Fruit fly (Drosophila melanogaster) whole organism, embryonic: ENCODE data around the gene gish.

Experiments
- ATbp ChIP-seq: fragments of 200-800 bp; sonication (Bioruptor generic); optimal IDR thresholded peaks from 2 replicates; lab custom pipeline; 2017; ENCODE audit warnings: missing biosample characterization, mild to moderate bottlenecking, missing genetic modification characterization, missing genetic modification reagents
- Adf1 ChIP-seq: fragments of 200-800 bp; sonication (Bioruptor generic); IDR thresholded peaks from 2 replicates; pipeline ENCODE4 v1.3.6; 2022; ENCODE audit warnings: missing biosample characterization, missing genetic modification characterization
- B-H2 ChIP-seq: fragments of 200-800 bp; sonication (Bioruptor generic); optimal IDR thresholded peaks from 2 replicates; lab custom pipeline; 2018; ENCODE audit warnings: missing biosample characterization, mild to moderate bottlenecking, missing genetic modification characterization
- CG10267 ChIP-seq: fragments of 200-800 bp; sonication (Bioruptor generic); optimal IDR thresholded peaks from 2 replicates; lab custom pipeline; 2018; ENCODE audit warnings: missing biosample characterization, mild to moderate bottlenecking, missing genetic modification characterization, moderate library complexity
- CG12769 ChIP-seq: fragments of 200-800 bp; sonication (Bioruptor generic); optimal IDR thresholded peaks from 2 replicates; lab custom pipeline; 2019; ENCODE audit warnings: missing biosample characterization, mild to moderate bottlenecking, missing genetic modification characterization, moderate library complexity
- CG13296 ChIP-seq: fragments of 200-800 bp; sonication (Bioruptor generic); optimal IDR thresholded peaks from 3 replicates; lab custom pipeline; 2018; ENCODE audit warnings: missing biosample characterization, mild to moderate bottlenecking, missing genetic modification characterization
- CG14860 ChIP-seq: fragments of 200-800 bp; sonication (Bioruptor generic); IDR thresholded peaks from 3 replicates; pipeline ENCODE4 v1.3.6; 2022; ENCODE audit warnings: missing biosample characterization, missing genetic modification characterization; ENCODE audit not compliant: partially characterized antibody
- CG17912 ChIP-seq: fragments of 200-800 bp; sonication (Bioruptor generic); optimal IDR thresholded peaks from 2 replicates; lab custom pipeline; 2018; ENCODE audit warnings: missing biosample characterization, mild to moderate bottlenecking, missing genetic modification characterization
- CG18262 ChIP-seq: fragments of 200-800 bp; optimal IDR thresholded peaks from 3 replicates; lab custom pipeline; 2019; ENCODE audit warnings: missing biosample characterization, mild to moderate bottlenecking, missing genetic modification characterization, moderate library complexity
- CG2712 ChIP-seq: fragments of 200-800 bp; optimal IDR thresholded peaks from 3 replicates; lab custom pipeline; 2019; ENCODE audit warnings: missing biosample characterization, mild to moderate bottlenecking, missing genetic modification characterization, moderate library complexity
- CG3163 ChIP-seq: fragments of 200-800 bp; sonication (Bioruptor generic); optimal IDR thresholded peaks from 3 replicates; lab custom pipeline; 2016; ENCODE audit warnings: missing biosample characterization, missing genetic modification characterization
- CG32772 ChIP-seq: fragments of 200-800 bp; sonication (Bioruptor generic); IDR thresholded peaks from 2 replicates; pipeline ENCODE4 v1.3.6; 2022; ENCODE audit warnings: missing biosample characterization, missing genetic modification characterization
- CG34422 ChIP-seq: fragments of 200-800 bp; sonication (Bioruptor generic); IDR thresholded peaks from 3 replicates; pipeline ENCODE4 v1.3.6; 2022; ENCODE audit warnings: missing biosample characterization, missing genetic modification characterization
- CG4617 ChIP-seq: fragments of 200-800 bp; sonication (Bioruptor generic); optimal IDR thresholded peaks from 3 replicates; lab custom pipeline; 2016; ENCODE audit warnings: missing biosample characterization, missing genetic modification characterization, borderline replicate concordance
- CG4730 ChIP-seq: fragments of 200-800 bp; sonication (Bioruptor generic); IDR thresholded peaks from 2 replicates; pipeline ENCODE4 v1.3.6; 2022; ENCODE audit warnings: missing biosample characterization, missing genetic modification characterization
- CG7556 ChIP-seq: fragments of 200-800 bp; sonication (Bioruptor generic); optimal IDR thresholded peaks from 2 replicates; lab custom pipeline; 2017; ENCODE audit warnings: missing biosample characterization, mild to moderate bottlenecking, missing genetic modification characterization
- CG8281 ChIP-seq: fragments of 200-800 bp; sonication (Bioruptor generic); optimal IDR thresholded peaks from 2 replicates; lab custom pipeline; 2018; ENCODE audit warnings: missing biosample characterization, mild to moderate bottlenecking, missing genetic modification characterization, moderate library complexity
- CG8388 ChIP-seq: fragments of 200-800 bp; sonication (Bioruptor generic); optimal IDR thresholded peaks from 2 replicates; lab custom pipeline; 2019; ENCODE audit warnings: missing biosample characterization, mild to moderate bottlenecking, missing genetic modification characterization, moderate library complexity
- Gug ChIP-seq: fragments of 200-800 bp; sonication (Bioruptor generic); IDR thresholded peaks from 4 replicates; pipeline ENCODE4 v1.3.6; 2022; ENCODE audit warnings: missing biosample characterization, missing genetic modification characterization
- HmgD ChIP-seq: fragments of 200-800 bp; sonication (Bioruptor generic); optimal IDR thresholded peaks from 3 replicates; lab custom pipeline; 2016; ENCODE audit warnings: missing biosample characterization, missing genetic modification characterization
- MBD-R2 ChIP-seq: fragments of 200-800 bp; sonication (Bioruptor generic); IDR thresholded peaks from 2 replicates; pipeline ENCODE4 v1.3.6; 2022; ENCODE audit warnings: missing biosample characterization, missing genetic modification characterization
- Med ChIP-seq: fragments of 200-800 bp; sonication (Bioruptor generic); peaks from one replicate; lab custom pipeline; 2016; ENCODE audit warnings: missing biosample characterization, missing genetic modification characterization, mild to moderate bottlenecking, inconsistent platforms, moderate library complexity
- NC2β ChIP-seq: fragments of 200-800 bp; sonication (Bioruptor generic); optimal IDR thresholded peaks from 2 replicates; lab custom pipeline; 2016; ENCODE audit warnings: missing biosample characterization, missing genetic modification characterization
- Nf-YC ChIP-seq: fragments of 200-800 bp; optimal IDR thresholded peaks from 3 replicates; lab custom pipeline; 2019; ENCODE audit warnings: missing biosample characterization, mild to moderate bottlenecking, missing genetic modification characterization, moderate library complexity
- Opbp ChIP-seq: fragments of 200-800 bp; sonication (Bioruptor generic); IDR thresholded peaks from 3 replicates; pipeline ENCODE4 v1.3.6; 2022; ENCODE audit warnings: missing biosample characterization, missing genetic modification characterization; ENCODE audit not compliant: partially characterized antibody
- PHDP ChIP-seq: fragments of 200-800 bp; sonication (Bioruptor generic); optimal IDR thresholded peaks from 3 replicates; lab custom pipeline; 2018; ENCODE audit warnings: missing biosample characterization, mild to moderate bottlenecking, missing genetic modification characterization, moderate library complexity
- Poxn ChIP-seq: fragments of 200-800 bp; sonication (Bioruptor generic); IDR thresholded peaks from 2 replicates; pipeline ENCODE4 v1.3.6; 2022; ENCODE audit warnings: missing biosample characterization, missing genetic modification characterization
- abd-A ChIP-seq: fragments of 200-800 bp; sonication (Bioruptor generic); optimal IDR thresholded peaks from 3 replicates; lab custom pipeline; 2019; ENCODE audit warnings: missing biosample characterization, mild to moderate bottlenecking, missing genetic modification characterization, moderate library complexity
- amos ChIP-seq: fragments of 200-800 bp; sonication (Bioruptor generic); IDR thresholded peaks from 2 replicates; pipeline ENCODE4 v1.3.6; 2022; ENCODE audit warnings: missing biosample characterization, missing genetic modification characterization; ENCODE audit not compliant: partially characterized antibody
- ato ChIP-seq: fragments of 200-800 bp; sonication (Bioruptor generic); IDR thresholded peaks from 2 replicates; pipeline ENCODE4 v1.3.6; 2022; ENCODE audit warnings: missing biosample characterization, missing genetic modification characterization; ENCODE audit not compliant: partially characterized antibody
- caup ChIP-seq: fragments of 200-800 bp; sonication (Bioruptor generic); optimal IDR thresholded peaks from 3 replicates; lab custom pipeline; 2017; ENCODE audit warnings: missing biosample characterization, mild to moderate bottlenecking, missing genetic modification characterization, moderate library complexity; ENCODE audit not compliant: severe bottlenecking
- crc ChIP-seq: fragments of 200-800 bp; sonication (Bioruptor generic); optimal IDR thresholded peaks from 2 replicates; lab custom pipeline; 2016; ENCODE audit warnings: missing biosample characterization, missing genetic modification characterization
- ftz-f1 ChIP-seq: fragments of 200-800 bp; sonication (Bioruptor generic); optimal IDR thresholded peaks from 2 replicates; lab custom pipeline; 2016; ENCODE audit warnings: missing biosample characterization, missing genetic modification characterization
- gro ChIP-seq: fragments of 200-800 bp; sonication (Bioruptor generic); optimal IDR thresholded peaks from 2 replicates; lab custom pipeline; 2016; ENCODE audit warnings: missing biosample characterization, missing genetic modification characterization
- kni ChIP-seq: fragments of 200-800 bp; sonication (Bioruptor generic); optimal IDR thresholded peaks from 3 replicates; lab custom pipeline; 2017; ENCODE audit warnings: mild to moderate bottlenecking, missing biosample characterization, missing genetic modification reagents, missing genetic modification characterization
- lbe ChIP-seq: fragments of 200-800 bp; sonication (Bioruptor generic); optimal IDR thresholded peaks from 2 replicates; lab custom pipeline; 2016; ENCODE audit warnings: missing biosample characterization, mild to moderate bottlenecking, missing genetic modification characterization
- lilli ChIP-seq: fragments of 200-800 bp; sonication (Bioruptor generic); optimal IDR thresholded peaks from 3 replicates; lab custom pipeline; 2016; ENCODE audit warnings: missing biosample characterization, missing genetic modification characterization
- lola ChIP-seq, 3 experiments: fragments of >200 bp in 2 of 3; fragments of 200-800 bp in 1 of 3; sonication (Bioruptor generic) in 1 of 3; optimal IDR thresholded peaks; 2 replicates each; lab custom pipeline; 2017 to 2019; ENCODE audit warnings: missing biosample characterization in 3 of 3, missing genetic modification characterization in 3 of 3, mild to moderate bottlenecking in 1 of 3, moderate library complexity in 1 of 3
- maf-S ChIP-seq: fragments of 200-800 bp; sonication (Bioruptor generic); optimal IDR thresholded peaks from 2 replicates; lab custom pipeline; 2016; ENCODE audit warnings: missing biosample characterization, missing genetic modification characterization
- mld ChIP-seq: fragments of 200-800 bp; sonication (Bioruptor generic); IDR thresholded peaks from 3 replicates; pipeline ENCODE4 v1.3.6; 2022; ENCODE audit warnings: missing biosample characterization, missing genetic modification characterization; ENCODE audit not compliant: partially characterized antibody
- nmo ChIP-seq: fragments of 200-800 bp; sonication (Bioruptor generic); optimal IDR thresholded peaks from 2 replicates; lab custom pipeline; 2018; ENCODE audit warnings: missing biosample characterization, mild to moderate bottlenecking, missing genetic modification characterization, moderate library complexity
- prd ChIP-seq, 3 experiments: fragments of >200 bp in 2 of 3; fragments of 200-800 bp in 1 of 3; sonication (Bioruptor generic) in 1 of 3; optimal IDR thresholded peaks in 2 of 3; IDR thresholded peaks in 1 of 3; 2 replicates in 2 of 3; 3 replicates in 1 of 3; pipeline versions ENCODE4 v1.3.6 to Lab custom; 2017 to 2022; ENCODE audit warnings: missing biosample characterization in 1 of 3, missing genetic modification characterization in 1 of 3
- sens ChIP-seq: fragments of 200-800 bp; sonication (Bioruptor generic); peaks from one replicate; lab custom pipeline; 2016; ENCODE audit warnings: missing biosample characterization, missing genetic modification characterization
- so ChIP-seq: fragments of 200-800 bp; sonication (Bioruptor generic); IDR thresholded peaks from 3 replicates; pipeline ENCODE4 v1.3.6; 2022; ENCODE audit warnings: missing biosample characterization, missing genetic modification characterization
- sug ChIP-seq: fragments of 200-800 bp; optimal IDR thresholded peaks from 2 replicates; lab custom pipeline; 2019; ENCODE audit warnings: missing biosample characterization, mild to moderate bottlenecking, missing genetic modification characterization, moderate library complexity
- tap ChIP-seq: fragments of 200-800 bp; optimal IDR thresholded peaks from 3 replicates; lab custom pipeline; 2019; ENCODE audit warnings: missing biosample characterization, mild to moderate bottlenecking, missing genetic modification characterization, moderate library complexity
- unc-4 ChIP-seq: fragments of 200-800 bp; sonication (Bioruptor generic); IDR thresholded peaks from 2 replicates; pipeline ENCODE4 v1.3.6; 2022; ENCODE audit warnings: missing biosample characterization, missing genetic modification characterization; ENCODE audit not compliant: partially characterized antibody

The gish gene

DNA sequence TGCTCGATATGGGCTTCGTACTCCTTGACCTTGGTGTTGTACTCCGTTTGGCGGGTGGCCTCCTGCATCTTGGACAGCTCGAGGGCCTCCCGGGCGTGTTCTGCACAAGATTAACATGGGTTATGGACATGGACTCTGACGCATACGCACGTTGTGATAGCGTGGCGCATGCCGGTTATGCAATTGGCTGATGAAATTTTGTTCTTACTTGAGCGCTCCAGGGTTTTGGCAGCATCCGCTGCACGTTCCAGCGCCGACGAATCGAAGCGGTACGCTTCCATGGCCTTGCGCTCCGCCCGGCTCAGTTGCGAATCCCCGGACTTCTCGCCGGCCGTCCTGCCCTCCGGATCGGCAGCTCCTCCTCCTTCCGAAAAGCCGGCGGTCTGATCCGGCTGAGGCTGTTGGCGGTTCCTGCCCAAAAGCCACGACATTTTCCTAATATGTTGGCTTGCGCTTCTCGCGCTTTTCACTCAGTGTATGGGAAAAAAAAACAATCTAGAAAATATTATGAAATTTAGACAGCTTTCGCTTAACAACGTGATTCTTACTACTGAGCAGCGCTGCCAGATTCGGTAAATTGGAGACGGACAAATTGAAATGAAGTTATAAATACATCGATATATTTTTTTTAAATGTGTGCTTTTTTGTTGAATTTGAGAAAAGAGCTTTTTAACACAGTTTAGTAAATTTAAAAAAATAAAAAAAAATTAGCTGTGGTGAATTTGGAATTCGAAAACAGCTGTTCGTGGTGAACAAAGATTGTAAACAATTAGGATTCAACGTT, 8.5 kb upstream of the gish start, which contains the start of the genes bor and asun (continued):
- TF ChIP-seq prd (optimal IDR thresholded peaks at IDR 0.05; lab: Kevin White, UChicago) (no peak), prd (GFP tag; IDR thresholded peaks at IDR 0.05; lab: Robert Waterston, UW) (peak; percentile 41; the same call in 1 of the 3 replicates), gro (GFP tag; lab: Kevin White, UChicago) (peak; percentile 57), B-H2 (GFP tag; lab: Kevin White, UChicago) (peak; percentile 73), CG8388 (GFP tag; lab: Kevin White, UChicago) (no peak), lbe (GFP tag; lab: Kevin White, UChicago) (peak; percentile 79), sens (peak; percentile 66), Adf1 (no peak), CG12769 (no peak), CG13296 (GFP tag; lab: Kevin White, UChicago) (no peak), MBD-R2 (0 out of 2 replicates have a peak, but pooled peaks have one; percentile 55), Med (GFP tag; lab: Kevin White, UChicago) (peak; percentile 81), tap (no peak), kni (no peak), CG2712 (peak; percentile 56), ftz-f1 (GFP tag; lab: Kevin White, UChicago) (peak; percentile 59), ato (peak; percentile 10; the same call in 1 of the 2 replicates), crc (GFP tag; lab: Kevin White, UChicago) (no peak), unc-4 (GFP tag; lab: Robert Waterston, UW) (peak; percentile 89), Poxn (GFP tag; lab: Robert Waterston, UW) (no peak), CG8281 (tag; lab: Kevin White, UChicago) (no peak), caup (GFP tag; lab: Kevin White, UChicago) (no peak), CG32772 (GFP tag; lab: Robert Waterston, UW) (peak; percentile 94), CG14860 (GFP tag; lab: Robert Waterston, UW) (peak; percentile 13; the same call in 1 of the 3 replicates), PHDP (tag; lab: Kevin White, UChicago) (no peak), CG4617 (GFP tag; lab: Kevin White, UChicago) (peak; percentile 49), amos (peak; percentile 83; the same call in 1 of the 2 replicates), Nf-YC (tag; lab: Kevin White, UChicago) (peak; percentile 53), sug (no peak), CG34422 (GFP tag; lab: Robert Waterston, UW) (peak; percentile 72; the same call in 1 of the 3 replicates), Opbp (GFP tag; lab: Robert Waterston, UW) (peak; percentile 62; the same call in 2 of the 3 replicates), Gug (no peak), so (no peak), lilli (peak; percentile 52), CG4730 (no peak), nmo (GFP tag; lab: Kevin White, UChicago) (peak; percentile 10), CG3163 (GFP tag; lab: Kevin White, UChicago) (no peak), CG10267 (peak; percentile 47), CG7556 (GFP tag; lab: Kevin White, UChicago) (peak; percentile 40), CG18262 (tag; lab: Kevin White, UChicago) (peak; percentile 30), mld (GFP tag; lab: Robert Waterston, UW) (no peak), maf-S (GFP tag; lab: Kevin White, UChicago) (no peak), abd-A (tag; lab: Kevin White, UChicago) (no peak), lola (GFP tag; optimal IDR thresholded peaks at IDR 0.05; lab: Kevin White, UChicago) (peak in 1 of 3 experiments; percentile 4), CG17912 (no peak), HmgD (GFP tag; lab: Kevin White, UChicago) (no peak), ATbp (no peak), NC2β (GFP tag; lab: Kevin White, UChicago) (peak; percentile 3)
